Fruit fly (Drosophila melanogaster) whole organism, prepupa: ENCODE data around the gene CG13252.

Experiments used
- CG10631 ChIP-seq: fragments of 200-800 bp; sonication (Bioruptor generic); optimal IDR thresholded peaks from 2 replicates; lab custom pipeline; 2016; ENCODE audit warnings: missing biosample characterization, missing genetic modification characterization
- CG11762 ChIP-seq: fragments of 200-800 bp; sonication (Bioruptor generic); optimal IDR thresholded peaks from 3 replicates; lab custom pipeline; 2016; ENCODE audit warnings: missing biosample characterization, missing genetic modification characterization; ENCODE audit not compliant: insufficient read depth
- CG11902 ChIP-seq: fragments of 200-800 bp; sonication (Bioruptor generic); optimal IDR thresholded peaks from 3 replicates; lab custom pipeline; 2016; ENCODE audit warnings: missing biosample characterization, missing genetic modification characterization
- CG15336 ChIP-seq: fragments of 200-800 bp; sonication (Bioruptor generic); IDR thresholded peaks from 2 replicates; pipeline ENCODE4 v1.3.6; 2022; ENCODE audit warnings: missing biosample characterization, missing genetic modification characterization
- CG1621 ChIP-seq: fragments of 200-800 bp; sonication (Bioruptor generic); optimal IDR thresholded peaks from 3 replicates; lab custom pipeline; 2018; ENCODE audit warnings: missing biosample characterization, mild to moderate bottlenecking, missing genetic modification characterization
- CG31627 ChIP-seq: fragments of 200-800 bp; sonication (Bioruptor generic); optimal IDR thresholded peaks from 3 replicates; lab custom pipeline; 2016; ENCODE audit warnings: missing biosample characterization, missing genetic modification characterization
- CG32006 ChIP-seq: fragments of 200-800 bp; sonication (Bioruptor generic); optimal IDR thresholded peaks from 3 replicates; lab custom pipeline; 2017; ENCODE audit warnings: missing biosample characterization, mild to moderate bottlenecking, missing genetic modification characterization
- CG34406 ChIP-seq: fragments of 200-800 bp; sonication (Bioruptor generic); optimal IDR thresholded peaks from 3 replicates; lab custom pipeline; 2016; ENCODE audit warnings: missing biosample characterization, missing genetic modification characterization
- CG4318 ChIP-seq: fragments of 200-800 bp; sonication (Bioruptor generic); optimal IDR thresholded peaks from 3 replicates; lab custom pipeline; 2017; ENCODE audit warnings: missing biosample characterization, mild to moderate bottlenecking, missing genetic modification characterization
- CG6163 ChIP-seq: fragments of 200-800 bp; sonication (Bioruptor generic); IDR thresholded peaks from 3 replicates; pipeline ENCODE4 v1.3.6; 2022; ENCODE audit warnings: missing biosample characterization, missing genetic modification characterization
- CG6276 ChIP-seq: fragments of 200-800 bp; sonication (Bioruptor generic); optimal IDR thresholded peaks from 2 replicates; lab custom pipeline; 2017; ENCODE audit warnings: missing biosample characterization, mild to moderate bottlenecking, missing genetic modification characterization
- CG6854 ChIP-seq: fragments of 200-800 bp; sonication (Bioruptor generic); optimal IDR thresholded peaks from 2 replicates; lab custom pipeline; 2017; ENCODE audit warnings: missing biosample characterization, mild to moderate bottlenecking, missing genetic modification characterization
- CG7368 ChIP-seq: fragments of 200-800 bp; sonication (Bioruptor generic); optimal IDR thresholded peaks from 3 replicates; lab custom pipeline; 2016; ENCODE audit warnings: missing biosample characterization, missing genetic modification characterization
- CG8119 ChIP-seq: fragments of 200-800 bp; sonication (Bioruptor generic); IDR thresholded peaks from 3 replicates; pipeline ENCODE4 v1.3.6; 2022; ENCODE audit warnings: missing biosample characterization, missing genetic modification characterization
- CG9139 ChIP-seq: fragments of 200-800 bp; sonication (Bioruptor generic); optimal IDR thresholded peaks from 3 replicates; lab custom pipeline; 2017; ENCODE audit warnings: missing biosample characterization, mild to moderate bottlenecking, missing genetic modification characterization
- Eip75B ChIP-seq: fragments of 200-800 bp; sonication (Bioruptor generic); optimal IDR thresholded peaks from 3 replicates; lab custom pipeline; 2016; ENCODE audit warnings: missing biosample characterization, missing genetic modification characterization
- Eip78C ChIP-seq: fragments of 200-800 bp; sonication (Bioruptor generic); peaks from one replicate; lab custom pipeline; 2016; ENCODE audit warnings: missing biosample characterization, missing genetic modification characterization
- Ets21C ChIP-seq: fragments of 200-800 bp; sonication (Bioruptor generic); optimal IDR thresholded peaks from 3 replicates; lab custom pipeline; 2016; ENCODE audit warnings: missing biosample characterization, missing genetic modification characterization
- Ets96B ChIP-seq: fragments of 200-800 bp; optimal IDR thresholded peaks from 2 replicates; lab custom pipeline; 2019; ENCODE audit warnings: missing biosample characterization, mild to moderate bottlenecking, missing genetic modification characterization, moderate library complexity
- Gug ChIP-seq: fragments of 200-800 bp; sonication (Bioruptor generic); IDR thresholded peaks from 2 replicates; pipeline ENCODE4 v1.3.6; 2022; ENCODE audit warnings: missing biosample characterization, missing genetic modification characterization
- Hr38 ChIP-seq: sonication (Bioruptor generic); optimal IDR thresholded peaks from 2 replicates; lab custom pipeline; 2016; ENCODE audit warnings: missing biosample characterization, missing genetic modification characterization
- Hr39 ChIP-seq: fragments of 200-800 bp; sonication (Bioruptor generic); optimal IDR thresholded peaks from 2 replicates; lab custom pipeline; 2016; ENCODE audit warnings: missing biosample characterization, missing genetic modification characterization
- Hr4 ChIP-seq: fragments of 200-800 bp; sonication (Bioruptor generic); optimal IDR thresholded peaks from 3 replicates; lab custom pipeline; 2016; ENCODE audit warnings: missing biosample characterization, missing genetic modification characterization
- Lpt ChIP-seq: fragments of 200-800 bp; sonication (Bioruptor generic); optimal IDR thresholded peaks from 3 replicates; lab custom pipeline; 2016; ENCODE audit warnings: missing biosample characterization, missing genetic modification characterization
- OdsH ChIP-seq: fragments of 200-800 bp; sonication (Bioruptor generic); optimal IDR thresholded peaks from 3 replicates; lab custom pipeline; 2016; ENCODE audit warnings: missing biosample characterization, missing genetic modification characterization
- Smox ChIP-seq: fragments of 200-800 bp; sonication (Bioruptor generic); optimal IDR thresholded peaks from 3 replicates; lab custom pipeline; 2016; ENCODE audit warnings: missing biosample characterization, missing genetic modification characterization
- Sox102F ChIP-seq: fragments of 200-800 bp; sonication (Bioruptor generic); optimal IDR thresholded peaks from 2 replicates; lab custom pipeline; 2016; ENCODE audit warnings: missing biosample characterization, mild to moderate bottlenecking, missing genetic modification characterization
- Sox14 ChIP-seq: fragments of 200-800 bp; sonication (Bioruptor generic); optimal IDR thresholded peaks from 3 replicates; lab custom pipeline; 2016; ENCODE audit warnings: missing biosample characterization, missing genetic modification characterization
- Sox15 ChIP-seq: fragments of 200-800 bp; sonication (Bioruptor generic); optimal IDR thresholded peaks from 3 replicates; lab custom pipeline; 2016; ENCODE audit warnings: missing biosample characterization, missing genetic modification characterization
- achi ChIP-seq: fragments of 200-800 bp; sonication (Bioruptor generic); optimal IDR thresholded peaks from 3 replicates; lab custom pipeline; 2016; ENCODE audit warnings: missing biosample characterization, missing genetic modification characterization
- acj6 ChIP-seq: fragments of 200-800 bp; sonication (Bioruptor generic); optimal IDR thresholded peaks from 3 replicates; lab custom pipeline; 2016; ENCODE audit warnings: missing biosample characterization, missing genetic modification characterization
- dsx ChIP-seq: fragments of 200-800 bp; optimal IDR thresholded peaks from 3 replicates; lab custom pipeline; 2019; ENCODE audit warnings: missing biosample characterization, mild to moderate bottlenecking, missing genetic modification characterization, moderate library complexity; ENCODE audit not compliant: poor library complexity, severe bottlenecking
- eg ChIP-seq: fragments of 200-800 bp; sonication (Bioruptor generic); IDR thresholded peaks from 3 replicates; pipeline ENCODE4 v1.3.6; 2022; ENCODE audit warnings: missing biosample characterization, missing genetic modification characterization
- esn ChIP-seq: fragments of 200-800 bp; sonication (Bioruptor generic); optimal IDR thresholded peaks from 2 replicates; lab custom pipeline; 2016; ENCODE audit warnings: missing biosample characterization, mild to moderate bottlenecking, missing genetic modification characterization, moderate library complexity
- fd85E ChIP-seq: fragments of 200-800 bp; sonication (Bioruptor generic); optimal IDR thresholded peaks from 3 replicates; lab custom pipeline; 2016; ENCODE audit warnings: missing biosample characterization, missing genetic modification characterization
- fkh ChIP-seq: fragments of 200-800 bp; sonication (Bioruptor generic); optimal IDR thresholded peaks from 3 replicates; lab custom pipeline; 2017; ENCODE audit warnings: missing biosample characterization, mild to moderate bottlenecking, missing genetic modification characterization, moderate library complexity
- lz ChIP-seq: fragments of 200-800 bp; sonication (Bioruptor generic); optimal IDR thresholded peaks from 3 replicates; lab custom pipeline; 2016; ENCODE audit warnings: missing biosample characterization, missing genetic modification characterization
- pdm3 ChIP-seq: fragments of 200-800 bp; sonication (Bioruptor generic); optimal IDR thresholded peaks from 3 replicates; lab custom pipeline; 2016; ENCODE audit warnings: missing biosample characterization, missing genetic modification characterization
- svp ChIP-seq: fragments of 200-800 bp; sonication (Bioruptor generic); peaks from one replicate; lab custom pipeline; 2016; ENCODE audit warnings: missing biosample characterization, missing genetic modification characterization
- topi ChIP-seq: fragments of 200-800 bp; sonication (Bioruptor generic); optimal IDR thresholded peaks from 3 replicates; lab custom pipeline; 2016; ENCODE audit warnings: missing biosample characterization, missing genetic modification characterization
- vri ChIP-seq: fragments of 200-800 bp; sonication (Bioruptor generic); optimal IDR thresholded peaks from 3 replicates; lab custom pipeline; 2016; ENCODE audit warnings: missing biosample characterization, mild to moderate bottlenecking, missing genetic modification characterization

Gene CG13252

dm6 chr3L:20733530-20734257 is 3.3 kb downstream of the CG13252 start:
- TF ChIP-seq vri (no peak), CG34406 (GFP tag; lab: Kevin White, UChicago) (peak; percentile 14), CG32006 (GFP tag; lab: Kevin White, UChicago) (peak; percentile 51), CG6163 (GFP tag; lab: Robert Waterston, UW) (0 out of 3 replicates have a peak, but pooled peaks have one; percentile 7), CG11762 (GFP tag; lab: Kevin White, UChicago) (no peak), Gug (GFP tag; lab: Robert Waterston, UW) (no peak), CG10631 (GFP tag; lab: Kevin White, UChicago) (peak; percentile 5), Sox15 (GFP tag; lab: Kevin White, UChicago) (no peak), Eip78C (GFP tag; lab: Kevin White, UChicago) (peak; percentile 76), svp (GFP tag; lab: Kevin White, UChicago) (peak; percentile 70), pdm3 (peak; percentile 1), fd85E (GFP tag; lab: Kevin White, UChicago) (no peak), Hr4 (peak; percentile 39), Smox (no peak), CG6276 (GFP tag; lab: Kevin White, UChicago) (no peak), topi (GFP tag; lab: Kevin White, UChicago) (peak; percentile 36), dsx (peak; percentile 36), Ets96B (no peak), OdsH (GFP tag; lab: Kevin White, UChicago) (peak; percentile 45), CG15336 (GFP tag; lab: Robert Waterston, UW) (no peak), lz (GFP tag; lab: Kevin White, UChicago) (no peak), Lpt (GFP tag; lab: Kevin White, UChicago) (peak; percentile 15), CG4318 (GFP tag; lab: Kevin White, UChicago) (no peak), acj6 (GFP tag; lab: Kevin White, UChicago) (peak; percentile 42), esn (peak; percentile 43), Sox102F (peak; percentile 27), CG1621 (tag; lab: Kevin White, UChicago) (no peak), fkh (GFP tag; lab: Kevin White, UChicago) (no peak), CG11902 (GFP tag; lab: Kevin White, UChicago) (no peak), CG31627 (GFP tag; lab: Kevin White, UChicago) (peak; percentile 33), Hr38 (GFP tag; lab: Kevin White, UChicago) (no peak), Sox14 (GFP tag; lab: Kevin White, UChicago) (peak; percentile 18), CG6854 (GFP tag; lab: Kevin White, UChicago) (peak; percentile 65), Ets21C (GFP tag; lab: Kevin White, UChicago) (no peak), CG7368 (GFP tag; lab: Kevin White, UChicago) (no peak), Hr39 (GFP tag; lab: Kevin White, UChicago) (peak; percentile 17), eg (GFP tag; lab: Robert Waterston, UW) (0 out of 3 replicates have a peak, but pooled peaks have one; percentile 24), CG8119 (GFP tag; lab: Robert Waterston, UW) (0 out of 3 replicates have a peak, but pooled peaks have one; percentile 25), achi (GFP tag; lab: Kevin White, UChicago) (no peak), Eip75B (GFP tag; lab: Kevin White, UChicago) (no peak)

- TF ChIP-seq CG9139 (GFP tag; lab: Kevin White, UChicago) (no peak), Eip78C (GFP tag; lab: Kevin White, UChicago) (peak; percentile 23)
Measured at dm6 chr3L:20734258-20734624, 3.9 kb downstream of the CG13252 start.
